Fruit fly (Drosophila melanogaster) whole organism, embryonic: ENCODE data around the gene CG13603.

ENCODE experiments used
- Adf1 ChIP-seq: fragments of 200-800 bp; sonication (Bioruptor generic); IDR thresholded peaks from 2 replicates; pipeline ENCODE4 v1.3.6; 2022; ENCODE audit warnings: missing biosample characterization, missing genetic modification characterization
- Awh ChIP-seq: fragments of 200-800 bp; sonication (Bioruptor generic); IDR thresholded peaks from 2 replicates; pipeline ENCODE4, ENCODE4 v1.3.6; 2022; ENCODE audit warnings: missing biosample characterization, missing genetic modification characterization
- Bgb ChIP-seq: fragments of 200-800 bp; sonication (Bioruptor generic); IDR thresholded peaks from 2 replicates; pipeline ENCODE4 v1.3.6; 2022; ENCODE audit warnings: missing biosample characterization, missing genetic modification characterization; ENCODE audit not compliant: partially characterized antibody
- CG10565 ChIP-seq: fragments of 200-800 bp; sonication (Bioruptor generic); optimal IDR thresholded peaks from 3 replicates; lab custom pipeline; 2016; ENCODE audit warnings: missing biosample characterization, mild to moderate bottlenecking, missing genetic modification characterization
- CG10654 ChIP-seq: fragments of 200-800 bp; sonication (Bioruptor generic); optimal IDR thresholded peaks from 2 replicates; lab custom pipeline; 2016; ENCODE audit warnings: missing biosample characterization, missing genetic modification characterization
- CG11093 ChIP-seq: fragments of 200-800 bp; sonication (Bioruptor generic); IDR thresholded peaks from 3 replicates; pipeline ENCODE4 v1.3.6; 2022; ENCODE audit warnings: missing biosample characterization, missing genetic modification characterization
- CG11504 ChIP-seq: fragments of 200-800 bp; sonication (Bioruptor generic); optimal IDR thresholded peaks from 3 replicates; lab custom pipeline; 2019; ENCODE audit warnings: missing biosample characterization, mild to moderate bottlenecking, missing genetic modification characterization, moderate library complexity
- CG11695 ChIP-seq: fragments of 200-800 bp; sonication (Bioruptor generic); IDR thresholded peaks from 3 replicates; pipeline ENCODE4 v1.3.6; 2022; ENCODE audit warnings: missing biosample characterization, missing genetic modification characterization
- CG11723 ChIP-seq: fragments of 200-800 bp; sonication (Bioruptor generic); optimal IDR thresholded peaks from 2 replicates; lab custom pipeline; 2017; ENCODE audit warnings: missing biosample characterization, mild to moderate bottlenecking, missing genetic modification characterization
- CG12104 ChIP-seq: fragments of 200-800 bp; sonication (Bioruptor generic); optimal IDR thresholded peaks from 3 replicates; lab custom pipeline; 2016; ENCODE audit warnings: missing biosample characterization, missing genetic modification characterization
- CG12391 ChIP-seq: fragments of 200-800 bp; sonication (Bioruptor generic); optimal IDR thresholded peaks from 3 replicates; lab custom pipeline; 2018; ENCODE audit warnings: missing biosample characterization, mild to moderate bottlenecking, missing genetic modification characterization, moderate library complexity
- CG12942 ChIP-seq: fragments of 200-800 bp; sonication (Bioruptor generic); optimal IDR thresholded peaks from 3 replicates; lab custom pipeline; 2016; ENCODE audit warnings: missing biosample characterization, missing genetic modification characterization
- CG13424 ChIP-seq: fragments of 200-800 bp; sonication (Bioruptor generic); optimal IDR thresholded peaks from 2 replicates; lab custom pipeline; 2019; ENCODE audit warnings: missing biosample characterization, mild to moderate bottlenecking, missing genetic modification characterization, moderate library complexity
- CG13624 ChIP-seq: fragments of 200-800 bp; sonication (Bioruptor generic); optimal IDR thresholded peaks from 2 replicates; lab custom pipeline; 2016; ENCODE audit warnings: missing biosample characterization, missing genetic modification characterization
- CG14860 ChIP-seq: fragments of 200-800 bp; sonication (Bioruptor generic); IDR thresholded peaks from 3 replicates; pipeline ENCODE4 v1.3.6; 2022; ENCODE audit warnings: missing biosample characterization, missing genetic modification characterization; ENCODE audit not compliant: partially characterized antibody
- CG15011 ChIP-seq: fragments of 200-800 bp; sonication (Bioruptor generic); optimal IDR thresholded peaks from 3 replicates; lab custom pipeline; 2018; ENCODE audit warnings: missing biosample characterization, mild to moderate bottlenecking, missing genetic modification characterization
- CG18764 ChIP-seq: fragments of 200-800 bp; sonication (Bioruptor generic); optimal IDR thresholded peaks from 3 replicates; lab custom pipeline; 2016; ENCODE audit warnings: missing biosample characterization, missing genetic modification characterization
- CG2889 ChIP-seq: fragments of 200-800 bp; sonication (Bioruptor generic); IDR thresholded peaks from 3 replicates; pipeline ENCODE4 v1.3.6; 2022; ENCODE audit warnings: missing biosample characterization, missing genetic modification characterization
- CG33213 ChIP-seq: fragments of 200-800 bp; sonication (Bioruptor generic); optimal IDR thresholded peaks from 3 replicates; lab custom pipeline; 2016; ENCODE audit warnings: missing biosample characterization, missing genetic modification characterization
- CG4404 ChIP-seq: fragments of 200-800 bp; sonication (Bioruptor generic); IDR thresholded peaks from 2 replicates; pipeline ENCODE4 v1.3.6; 2022; ENCODE audit warnings: missing biosample characterization, missing genetic modification characterization
- CG6254 ChIP-seq: fragments of 200-800 bp; sonication (Bioruptor generic); optimal IDR thresholded peaks from 3 replicates; lab custom pipeline; 2017; ENCODE audit warnings: mild to moderate bottlenecking, missing biosample characterization, missing genetic modification reagents, missing genetic modification characterization
- CG6272 ChIP-seq: fragments of 200-800 bp; sonication (Bioruptor generic); IDR thresholded peaks from 2 replicates; pipeline ENCODE4 v1.3.6; 2022; ENCODE audit warnings: missing biosample characterization, missing genetic modification characterization
- CG7372 ChIP-seq: fragments of 200-800 bp; sonication (Bioruptor generic); IDR thresholded peaks from 2 replicates; pipeline ENCODE4 v1.3.6; 2022; ENCODE audit warnings: missing biosample characterization, missing genetic modification characterization
- CG7987 ChIP-seq: fragments of 200-800 bp; sonication (Bioruptor generic); optimal IDR thresholded peaks from 2 replicates; lab custom pipeline; 2018; ENCODE audit warnings: missing biosample characterization, mild to moderate bottlenecking, missing genetic modification characterization, moderate library complexity
- CG9609 ChIP-seq: fragments of 200-800 bp; sonication (Bioruptor generic); optimal IDR thresholded peaks from 3 replicates; lab custom pipeline; 2016; ENCODE audit warnings: missing biosample characterization, missing genetic modification characterization
- CG9797 ChIP-seq: fragments of 200-800 bp; sonication (Bioruptor generic); optimal IDR thresholded peaks from 3 replicates; lab custom pipeline; 2018; ENCODE audit warnings: missing biosample characterization, mild to moderate bottlenecking, missing genetic modification characterization
- CG9817 ChIP-seq: fragments of 200-800 bp; sonication (Bioruptor generic); optimal IDR thresholded peaks from 2 replicates; lab custom pipeline; 2018; ENCODE audit warnings: missing biosample characterization, mild to moderate bottlenecking, missing genetic modification characterization, moderate library complexity
- CG9932 ChIP-seq: fragments of 200-800 bp; sonication (Bioruptor generic); IDR thresholded peaks from 2 replicates; pipeline ENCODE4 v1.3.6; 2022; ENCODE audit warnings: missing biosample characterization, missing genetic modification characterization
- Chrac-16 ChIP-seq: fragments of 200-800 bp; sonication (Bioruptor generic); optimal IDR thresholded peaks from 3 replicates; lab custom pipeline; 2016; ENCODE audit warnings: missing biosample characterization, missing genetic modification characterization
- D19B ChIP-seq: fragments of 200-800 bp; sonication (Bioruptor generic); optimal IDR thresholded peaks from 2 replicates; lab custom pipeline; 2017; ENCODE audit warnings: missing biosample characterization, mild to moderate bottlenecking, missing genetic modification characterization
- Ets65A ChIP-seq: fragments of 200-800 bp; sonication (Bioruptor generic); peaks from one replicate; lab custom pipeline; 2016; ENCODE audit warnings: missing biosample characterization, missing genetic modification characterization
- Hr3 ChIP-seq: fragments of 200-800 bp; sonication (Bioruptor generic); optimal IDR thresholded peaks from 3 replicates; lab custom pipeline; 2016; ENCODE audit warnings: missing biosample characterization, missing genetic modification characterization
- Med ChIP-seq: fragments of 200-800 bp; sonication (Bioruptor generic); peaks from one replicate; lab custom pipeline; 2016; ENCODE audit warnings: missing biosample characterization, missing genetic modification characterization, mild to moderate bottlenecking, inconsistent platforms, moderate library complexity
- Mes4 ChIP-seq: fragments of 200-800 bp; sonication (Bioruptor generic); optimal IDR thresholded peaks from 2 replicates; lab custom pipeline; 2016; ENCODE audit warnings: missing biosample characterization, missing genetic modification characterization
- NfI ChIP-seq: fragments of 200-800 bp; sonication (Bioruptor generic); optimal IDR thresholded peaks from 3 replicates; lab custom pipeline; 2018; ENCODE audit warnings: missing biosample characterization, mild to moderate bottlenecking, missing genetic modification characterization, moderate library complexity
- Pdp1 ChIP-seq, 2 experiments: fragments of 200-800 bp; sonication (Bioruptor generic); optimal IDR thresholded peaks; 3 replicates each; lab custom pipeline; 2016; ENCODE audit warnings: missing biosample characterization in 2 of 2, missing genetic modification characterization in 2 of 2, mild to moderate bottlenecking in 1 of 2, moderate library complexity in 1 of 2
- bab2 ChIP-seq: fragments of 200-800 bp; sonication (Bioruptor generic); optimal IDR thresholded peaks from 2 replicates; lab custom pipeline; 2016; ENCODE audit warnings: missing biosample characterization, missing genetic modification characterization
- cas ChIP-seq: fragments of 200-800 bp; sonication (Bioruptor generic); IDR thresholded peaks from 2 replicates; pipeline ENCODE4 v1.3.6; 2022; ENCODE audit warnings: missing biosample characterization, missing genetic modification characterization
- cwo ChIP-seq: fragments of 200-800 bp; sonication (Bioruptor generic); optimal IDR thresholded peaks from 3 replicates; lab custom pipeline; 2017; ENCODE audit warnings: missing biosample characterization, missing genetic modification characterization, mild to moderate bottlenecking, moderate library complexity, missing genetic modification reagents
- en ChIP-seq: fragments of 200-800 bp; sonication (Bioruptor generic); optimal IDR thresholded peaks from 2 replicates; lab custom pipeline; 2016; ENCODE audit warnings: missing biosample characterization, missing genetic modification characterization
- fd102C ChIP-seq: fragments of 200-800 bp; sonication (Bioruptor generic); optimal IDR thresholded peaks from 2 replicates; lab custom pipeline; 2018; ENCODE audit warnings: missing biosample characterization, mild to moderate bottlenecking, missing genetic modification characterization, moderate library complexity
- ind ChIP-seq: fragments of 200-800 bp; sonication (Bioruptor generic); optimal IDR thresholded peaks from 3 replicates; lab custom pipeline; 2016; ENCODE audit warnings: missing biosample characterization, missing genetic modification characterization
- jigr1 ChIP-seq: fragments of 200-800 bp; sonication (Bioruptor generic); IDR thresholded peaks from 3 replicates; pipeline ENCODE4 v1.3.6; 2022; ENCODE audit warnings: missing biosample characterization, missing genetic modification characterization
- lmd ChIP-seq: fragments of 200-800 bp; sonication (Bioruptor generic); IDR thresholded peaks from 2 replicates; pipeline ENCODE4 v1.3.6; 2022; ENCODE audit warnings: missing biosample characterization, missing genetic modification characterization
- pan ChIP-seq, 4 experiments: fragments of >200 bp in 3 of 4; fragments of 200-800 bp in 1 of 4; sonication (Bioruptor generic) in 1 of 4; optimal IDR thresholded peaks in 3 of 4; IDR thresholded peaks in 1 of 4; 2 replicates each; pipeline versions ENCODE4 v1.3.6 to Lab custom; 2017 to 2022; ENCODE audit warnings: missing biosample characterization in 2 of 4, missing genetic modification characterization in 2 of 4, mixed read lengths in 1 of 4
- pfk ChIP-seq: fragments of 200-800 bp; sonication (Bioruptor generic); optimal IDR thresholded peaks from 2 replicates; lab custom pipeline; 2018; ENCODE audit warnings: missing biosample characterization, mild to moderate bottlenecking, missing genetic modification characterization, moderate library complexity
- run ChIP-seq: fragments of 200-800 bp; sonication (Bioruptor generic); optimal IDR thresholded peaks from 3 replicates; lab custom pipeline; 2018; ENCODE audit warnings: missing biosample characterization, mild to moderate bottlenecking, missing genetic modification characterization
- sens ChIP-seq: fragments of 200-800 bp; sonication (Bioruptor generic); peaks from one replicate; lab custom pipeline; 2016; ENCODE audit warnings: missing biosample characterization, missing genetic modification characterization
- sqz ChIP-seq: fragments of 200-800 bp; sonication (Bioruptor generic); optimal IDR thresholded peaks from 3 replicates; lab custom pipeline; 2018; ENCODE audit warnings: missing biosample characterization, mild to moderate bottlenecking, missing genetic modification characterization
- tll ChIP-seq, 2 experiments: fragments of 200-800 bp in 1 of 2; fragments of >200 bp in 1 of 2; sonication (Bioruptor generic) in 1 of 2; optimal IDR thresholded peaks; 2 replicates each; lab custom pipeline; 2017 to 2019; ENCODE audit warnings: missing biosample characterization in 2 of 2, missing genetic modification characterization in 2 of 2, mild to moderate bottlenecking in 1 of 2, moderate library complexity in 1 of 2
- vvl ChIP-seq: fragments of 200-800 bp; sonication (Bioruptor generic); IDR thresholded peaks from 2 replicates; pipeline ENCODE4 v1.3.6; 2022; ENCODE audit warnings: missing biosample characterization, missing genetic modification characterization

The CG13603 gene

dm6 chr3R:23940840-23941364 lies 45.5 kb downstream of the CG13603 start:
- TF ChIP-seq CG9817 (tag; lab: Kevin White, UChicago) (no peak), CG4404 (GFP tag; lab: Robert Waterston, UW) (no peak), sqz (GFP tag; lab: Kevin White, UChicago) (peak; percentile 46), CG14860 (GFP tag; lab: Robert Waterston, UW) (no peak), CG13424 (tag; lab: Kevin White, UChicago) (no peak), Mes4 (no peak), vvl (GFP tag; lab: Robert Waterston, UW) (peak; percentile 7; the same call in 1 of the 2 replicates), ind (GFP tag; lab: Kevin White, UChicago) (no peak), CG10565 (GFP tag; lab: Kevin White, UChicago) (no peak), CG7987 (GFP tag; lab: Kevin White, UChicago) (peak; percentile 58), fd102C (no peak), CG6254 (GFP tag; lab: Kevin White, UChicago) (no peak), Bgb (GFP tag; lab: Robert Waterston, UW) (no peak), Awh (GFP tag; lab: Robert Waterston, UW) (no peak), CG33213 (GFP tag; lab: Kevin White, UChicago) (no peak), cas (GFP tag; lab: Robert Waterston, UW) (no peak), CG11695 (no peak), CG9797 (GFP tag; lab: Kevin White, UChicago) (no peak), NfI (GFP tag; lab: Kevin White, UChicago) (no peak), CG11504 (no peak), Pdp1 (GFP tag; optimal IDR thresholded peaks at IDR 0.05; lab: Kevin White, UChicago) (no peak), CG12391 (no peak), Chrac-16 (no peak), en (no peak), CG9932 (GFP tag; lab: Robert Waterston, UW) (no peak), CG11093 (GFP tag; lab: Robert Waterston, UW) (no peak), Ets65A (GFP tag; lab: Kevin White, UChicago) (peak; percentile 45), jigr1 (GFP tag; lab: Robert Waterston, UW) (no peak), CG2889 (no peak), tll (GFP tag; optimal IDR thresholded peaks at IDR 0.05; lab: Kevin White, UChicago) (no peak), CG12942 (GFP tag; lab: Kevin White, UChicago) (no peak), CG10654 (GFP tag; lab: Kevin White, UChicago) (no peak), Hr3 (GFP tag; lab: Kevin White, UChicago) (no peak), pan (optimal IDR thresholded peaks at IDR 0.05; lab: Kevin White, UChicago) (no peak), pan (GFP tag; optimal IDR thresholded peaks at IDR 0.05 in 1 of 2, IDR thresholded peaks at IDR 0.05 in 1 of 2) (no peak), Adf1 (GFP tag; lab: Robert Waterston, UW) (no peak), CG18764 (no peak), cwo (GFP tag; lab: Kevin White, UChicago) (peak; percentile 95), CG11723 (GFP tag; lab: Kevin White, UChicago) (no peak), CG12104 (no peak), Med (GFP tag; lab: Kevin White, UChicago) (peak; percentile 51), sens (GFP tag; lab: Kevin White, UChicago) (peak; percentile 54), D19B (GFP tag; lab: Kevin White, UChicago) (no peak), run (tag; lab: Kevin White, UChicago) (no peak), CG13624 (GFP tag; lab: Kevin White, UChicago) (no peak), CG15011 (GFP tag; lab: Kevin White, UChicago) (no peak), pfk (GFP tag; lab: Kevin White, UChicago) (no peak), lmd (GFP tag; lab: Robert Waterston, UW) (no peak), CG9609 (GFP tag; lab: Kevin White, UChicago) (no peak), CG7372 (GFP tag; lab: Robert Waterston, UW) (0 out of 2 replicates have a peak, but pooled peaks have one; percentile 4), CG6272 (GFP tag; lab: Robert Waterston, UW) (no peak), bab2 (GFP tag; lab: Kevin White, UChicago) (no peak)
